Worm (Caenorhabditis elegans) whole organism, mixed stage, embryonic: ENCODE results near the gene Y50E8A.12.

Source experiments
- M03D4.4 ChIP-seq: sonication (generic microtip); optimal IDR thresholded peaks from 2 replicates; lab custom pipeline; 2017; ENCODE audit warnings: mild to moderate bottlenecking, missing genetic modification characterization, missing compliant biosample characterization
- bed-3 ChIP-seq: fragments of 200-800 bp; sonication (Bioruptor generic); optimal IDR thresholded peaks from 3 replicates; lab custom pipeline; 2018; ENCODE audit warnings: mild to moderate bottlenecking, missing genetic modification characterization, moderate library complexity, missing compliant biosample characterization
- blmp-1 ChIP-seq: fragments of 150-350 bp; optimal IDR thresholded peaks from 2 replicates; lab custom pipeline; 2014; ENCODE audit warnings: missing biosample characterization, missing genetic modification characterization
- ceh-43 ChIP-seq: fragments of 200-800 bp; sonication (Bioruptor generic); optimal IDR thresholded peaks from 2 replicates; lab custom pipeline; 2018; ENCODE audit warnings: mild to moderate bottlenecking, missing genetic modification characterization, moderate library complexity, missing compliant biosample characterization
- ces-1 ChIP-seq: fragments of 150-350 bp; optimal IDR thresholded peaks from 2 replicates; lab custom pipeline; 2014; ENCODE audit warnings: missing biosample characterization, missing genetic modification reagents, missing genetic modification characterization
- cnd-1 ChIP-seq: fragments of 200-800 bp; sonication (Bioruptor generic); optimal IDR thresholded peaks from 2 replicates; lab custom pipeline; 2018; ENCODE audit warnings: mild to moderate bottlenecking, missing genetic modification characterization, missing compliant biosample characterization
- drap-1 ChIP-seq: fragments of 200-800 bp; sonication (Bioruptor generic); optimal IDR thresholded peaks from 3 replicates; lab custom pipeline; 2018; ENCODE audit warnings: mild to moderate bottlenecking, missing genetic modification characterization, missing compliant biosample characterization
- elt-1 ChIP-seq: sonication (generic microtip); optimal IDR thresholded peaks from 2 replicates; lab custom pipeline; 2017; ENCODE audit warnings: missing genetic modification characterization, mild to moderate bottlenecking, missing compliant biosample characterization, antibody characterized with exemption, moderate library complexity, borderline replicate concordance; ENCODE audit not compliant: insufficient read depth
- flh-1 ChIP-seq: fragments of 200-800 bp; sonication (Bioruptor generic); optimal IDR thresholded peaks from 2 replicates; lab custom pipeline; 2018; ENCODE audit warnings: mild to moderate bottlenecking, missing genetic modification characterization, moderate library complexity, missing compliant biosample characterization
- ham-2 ChIP-seq: fragments of 200-800 bp; sonication (Bioruptor generic); optimal IDR thresholded peaks from 2 replicates; lab custom pipeline; 2018; ENCODE audit warnings: mild to moderate bottlenecking, missing genetic modification characterization, missing compliant biosample characterization
- lin-32 ChIP-seq: fragments of 200-800 bp; sonication (Bioruptor generic); optimal IDR thresholded peaks from 2 replicates; lab custom pipeline; 2018; ENCODE audit warnings: mild to moderate bottlenecking, missing genetic modification characterization, missing compliant biosample characterization
- lsy-2 ChIP-seq: fragments of 150-350 bp; optimal IDR thresholded peaks from 2 replicates; lab custom pipeline; 2014; ENCODE audit warnings: missing biosample characterization, missing genetic modification characterization
- mab-5 ChIP-seq: fragments of 150-350 bp; optimal IDR thresholded peaks from 2 replicates; lab custom pipeline; 2014; ENCODE audit warnings: missing biosample characterization, missing genetic modification characterization
- mep-1 ChIP-seq: fragments of 150-350 bp; optimal IDR thresholded peaks from 2 replicates; lab custom pipeline; 2017; ENCODE audit warnings: missing biosample characterization, missing genetic modification reagents, missing genetic modification characterization, inconsistent platforms
- mls-2 ChIP-seq: sonication (generic microtip); optimal IDR thresholded peaks from 2 replicates; lab custom pipeline; 2016; ENCODE audit warnings: mild to moderate bottlenecking, missing genetic modification characterization, moderate library complexity, missing compliant biosample characterization
- nhr-12 ChIP-seq: fragments of 150-350 bp; optimal IDR thresholded peaks from 2 replicates; lab custom pipeline; 2014; ENCODE audit warnings: missing biosample characterization, missing genetic modification characterization
- nhr-2 ChIP-seq: fragments of 150-350 bp; optimal IDR thresholded peaks from 2 replicates; lab custom pipeline; 2014; ENCODE audit warnings: missing biosample characterization, missing genetic modification characterization
- nhr-237 ChIP-seq: fragments of 150-350 bp; optimal IDR thresholded peaks from 2 replicates; lab custom pipeline; 2014; ENCODE audit warnings: missing biosample characterization, missing genetic modification characterization
- nhr-28 ChIP-seq: fragments of 150-350 bp; optimal IDR thresholded peaks from 2 replicates; lab custom pipeline; 2014; ENCODE audit warnings: missing biosample characterization, missing genetic modification characterization
- nhr-76 ChIP-seq: sonication (generic microtip); optimal IDR thresholded peaks from 2 replicates; lab custom pipeline; 2017; ENCODE audit warnings: missing biosample characterization, missing genetic modification characterization
- pha-4 ChIP-seq: fragments of 150-350 bp; optimal IDR thresholded peaks from 2 replicates; lab custom pipeline; 2018; ENCODE audit warnings: missing biosample characterization, missing genetic modification reagents, missing genetic modification characterization
- sem-2 ChIP-seq: fragments of 200-800 bp; sonication (Bioruptor generic); optimal IDR thresholded peaks from 2 replicates; lab custom pipeline; 2018; ENCODE audit warnings: mild to moderate bottlenecking, missing genetic modification characterization, missing compliant biosample characterization
- snpc-4 ChIP-seq: fragments of 150-350 bp; optimal IDR thresholded peaks from 2 replicates; lab custom pipeline; 2014; ENCODE audit warnings: missing biosample characterization, missing genetic modification characterization
- sptf-1 ChIP-seq: sonication (generic microtip); optimal IDR thresholded peaks from 2 replicates; lab custom pipeline; 2017; ENCODE audit warnings: mild to moderate bottlenecking, missing genetic modification characterization, moderate library complexity, missing compliant biosample characterization
- tbx-8 ChIP-seq: fragments of 200-800 bp; sonication (Bioruptor generic); optimal IDR thresholded peaks from 2 replicates; lab custom pipeline; 2018; ENCODE audit warnings: mild to moderate bottlenecking, missing genetic modification characterization, moderate library complexity, missing compliant biosample characterization
- unc-120 ChIP-seq: sonication (generic microtip); optimal IDR thresholded peaks from 2 replicates; lab custom pipeline; 2017; ENCODE audit warnings: missing genetic modification characterization, missing compliant biosample characterization; ENCODE audit not compliant: poor library complexity, severe bottlenecking
- unc-62 ChIP-seq: fragments of 150-350 bp; optimal IDR thresholded peaks from 2 replicates; lab custom pipeline; 2014; ENCODE audit warnings: missing biosample characterization, missing genetic modification reagents, missing genetic modification characterization
- zip-8 ChIP-seq: fragments of 150-350 bp; optimal IDR thresholded peaks from 2 replicates; lab custom pipeline; 2014; ENCODE audit warnings: missing biosample characterization, missing genetic modification characterization
- ztf-11 ChIP-seq: fragments of 150-350 bp; optimal IDR thresholded peaks from 2 replicates; lab custom pipeline; 2014; ENCODE audit warnings: missing biosample characterization, missing genetic modification characterization

Gene Y50E8A.12

DNA sequence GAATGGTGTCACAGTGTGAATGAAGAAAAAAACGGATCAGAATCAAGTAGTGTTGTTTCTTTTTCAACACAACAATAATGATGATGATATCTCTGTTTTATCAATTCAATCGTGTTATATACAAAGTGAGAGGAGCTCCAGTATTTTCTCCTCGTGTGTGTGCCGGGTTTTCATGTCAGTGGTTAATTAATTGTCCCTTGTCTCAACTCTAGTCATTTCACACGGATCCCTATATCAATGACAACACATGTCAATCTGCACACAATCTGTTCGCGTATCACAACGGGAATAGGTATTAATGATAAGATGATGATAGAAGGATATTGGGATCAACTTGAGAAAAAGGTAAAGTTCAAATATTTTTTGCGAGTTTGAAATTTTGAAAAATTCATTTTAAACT is 16.4 kb upstream of the Y50E8A.12 start (continued):
- TF ChIP-seq snpc-4 (no peak), cnd-1 (tag; lab: Kevin White, UChicago) (no peak), lsy-2 (no peak)
- TF ChIP-seq, all 35 proteins: peak for 3

DNA sequence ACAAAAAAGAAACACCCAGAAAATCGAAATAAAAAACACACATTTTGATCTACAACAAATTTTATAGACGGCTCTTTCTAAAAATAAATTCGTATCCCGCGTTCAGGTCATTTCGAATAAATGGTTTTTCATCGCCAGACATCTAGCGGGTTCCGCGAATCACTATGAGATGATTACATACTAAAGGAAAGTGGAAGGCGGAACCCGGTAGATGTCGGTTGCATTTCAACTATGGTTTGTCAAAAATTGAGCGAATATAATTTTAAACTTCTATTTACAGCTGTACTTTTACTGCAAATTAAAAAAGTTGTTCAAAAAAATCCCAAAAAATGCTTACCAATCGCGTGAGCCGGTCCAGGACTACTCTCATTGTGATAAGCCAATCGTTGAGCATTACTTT is 13.9 kb upstream of the Y50E8A.12 start:
- TF ChIP-seq nhr-237 (tag; lab: Kevin White, UChicago) = no peak
- no peak for TF ChIP-seq unc-120 (tag; lab: Kevin White, UChicago)

DNA sequence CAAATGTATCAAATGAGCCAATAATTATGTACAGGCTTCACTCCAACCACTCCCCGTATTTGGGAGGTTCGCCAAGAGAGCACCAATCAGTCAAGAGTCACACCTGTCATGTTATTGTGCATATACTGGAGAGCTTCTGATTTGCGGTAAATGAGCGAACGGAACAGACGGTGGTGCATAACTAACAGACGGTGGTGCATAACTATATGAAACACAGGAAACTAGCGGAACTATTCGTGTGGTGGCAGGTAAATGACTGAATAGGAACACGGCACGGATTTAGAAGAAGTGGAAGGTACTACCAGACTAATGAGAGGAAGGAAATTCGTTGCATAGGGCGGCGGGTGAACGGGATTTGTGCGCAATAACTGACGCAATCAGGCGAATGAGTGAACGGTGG is 9.0 kb upstream of the Y50E8A.12 start:
- TF ChIP-seq zip-8 (tag; lab: Kevin White, UChicago) (peak; percentile 86), mab-5 (tag; lab: Kevin White, UChicago) (no peak), nhr-12 (no peak), unc-62 (GFP tag; lab: Kevin White, UChicago) (no peak), mls-2 (peak; percentile 27), ham-2 (no peak), flh-1 (GFP tag; lab: Kevin White, UChicago) (no peak), blmp-1 (no peak), nhr-237 (tag; lab: Kevin White, UChicago) (no peak), cnd-1 (tag; lab: Kevin White, UChicago) (peak; percentile 66), mep-1 (tag; lab: Kevin White, UChicago) (no peak), nhr-76 (tag; lab: Kevin White, UChicago) (no peak), lsy-2 (no peak), M03D4.4 (tag; lab: Kevin White, UChicago) (no peak), tbx-8 (GFP tag; lab: Kevin White, UChicago) (no peak), nhr-2 (tag; lab: Kevin White, UChicago) (peak; percentile 45), ceh-43 (GFP tag; lab: Kevin White, UChicago) (no peak), pha-4 (tag; lab: Kevin White, UChicago) (no peak), drap-1 (GFP tag; lab: Kevin White, UChicago) (peak; percentile 62)

DNA sequence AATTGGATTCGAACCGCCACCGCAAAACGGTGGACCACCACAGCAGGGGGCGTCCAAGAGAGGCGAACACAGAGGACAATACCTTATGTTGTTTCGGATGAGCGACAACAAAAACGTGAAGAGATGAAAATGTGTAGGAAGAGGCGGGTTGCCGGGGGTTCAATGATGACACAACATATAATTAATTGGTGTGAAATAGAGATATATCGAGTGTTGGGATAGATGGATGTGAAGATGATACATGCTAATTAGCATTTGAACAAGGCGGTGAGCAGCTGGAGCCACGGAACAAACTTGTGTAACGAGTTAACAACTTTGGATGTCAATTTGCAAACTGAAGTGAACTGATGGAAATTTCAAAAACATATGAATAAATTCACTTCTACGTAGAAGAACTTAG is 8.3 kb upstream of the Y50E8A.12 start:
- TF ChIP-seq ceh-43 (GFP tag; lab: Kevin White, UChicago) = peak; percentile 44
- peak; percentile 31 for TF ChIP-seq ces-1 (GFP tag; lab: Kevin White, UChicago)
- peak; percentile 39 for TF ChIP-seq nhr-2 (tag; lab: Kevin White, UChicago)
- peak; percentile 61 for TF ChIP-seq mls-2
- TF ChIP-seq nhr-28 = no peak
- TF ChIP-seq lsy-2 = no peak
- no peak for TF ChIP-seq pha-4 (tag; lab: Kevin White, UChicago)
- peak; percentile 48 for TF ChIP-seq sptf-1 (tag; lab: Kevin White, UChicago)
- TF ChIP-seq, all 35 proteins: peak for 5

DNA sequence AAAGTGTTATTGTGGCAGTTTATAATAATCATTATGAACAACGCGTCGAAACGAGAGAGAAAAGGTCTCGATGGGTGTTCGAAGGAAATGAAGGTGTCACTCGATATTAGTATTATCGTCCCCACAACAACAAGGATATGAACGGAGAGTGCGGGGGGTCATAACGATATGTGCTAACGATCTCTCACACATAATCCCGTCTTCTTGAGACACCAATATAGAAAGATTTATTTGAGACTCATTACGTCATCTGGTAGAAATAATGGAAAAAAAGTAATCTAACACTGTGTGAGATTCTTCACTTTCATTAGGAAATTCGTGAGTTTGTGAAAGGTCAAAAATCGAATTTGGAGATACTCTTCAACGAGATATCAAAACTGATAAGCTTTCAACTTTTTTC is 7.7 kb upstream of the Y50E8A.12 start:
- no peak for TF ChIP-seq elt-1
- peak; percentile 9 for TF ChIP-seq ztf-11 (tag; lab: Kevin White, UChicago)
- no peak for TF ChIP-seq lin-32 (GFP tag; lab: Kevin White, UChicago)
- TF ChIP-seq snpc-4 = no peak
- no peak for TF ChIP-seq M03D4.4 (tag; lab: Kevin White, UChicago)
- peak; percentile 69 for TF ChIP-seq nhr-2 (tag; lab: Kevin White, UChicago)
- TF ChIP-seq unc-62 (GFP tag; lab: Kevin White, UChicago) = peak; percentile 3
- peak; percentile 79 for TF ChIP-seq zip-8 (tag; lab: Kevin White, UChicago)

DNA sequence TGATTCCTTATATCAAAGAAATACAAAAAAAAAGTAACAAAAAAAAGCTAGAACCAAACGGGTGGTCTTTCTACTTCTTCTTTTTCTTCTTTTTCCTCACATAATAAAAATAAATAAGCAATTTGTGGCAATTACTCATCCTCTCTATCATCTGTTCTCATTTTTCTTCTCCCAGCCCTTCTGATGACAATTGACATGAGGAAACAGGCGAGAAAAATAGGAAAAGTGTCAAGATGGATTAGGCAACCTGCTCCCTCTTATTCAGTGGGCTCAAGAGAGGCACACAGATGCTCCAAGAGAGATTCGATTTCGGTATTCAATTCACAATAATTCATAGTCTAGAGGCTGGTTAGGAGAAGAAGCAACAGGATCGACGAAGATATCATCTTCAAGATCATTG is 6.8 kb upstream of the Y50E8A.12 start:
- TF ChIP-seq zip-8 (tag; lab: Kevin White, UChicago) (no peak), bed-3 (no peak), cnd-1 (tag; lab: Kevin White, UChicago) (no peak), mab-5 (tag; lab: Kevin White, UChicago) (no peak), ces-1 (GFP tag; lab: Kevin White, UChicago) (peak; percentile 75), lin-32 (GFP tag; lab: Kevin White, UChicago) (no peak), nhr-12 (no peak), sem-2 (GFP tag; lab: Kevin White, UChicago) (no peak), nhr-28 (no peak), lsy-2 (no peak), blmp-1 (no peak), snpc-4 (no peak), nhr-76 (tag; lab: Kevin White, UChicago) (no peak), unc-120 (tag; lab: Kevin White, UChicago) (peak; percentile 43), mls-2 (no peak), drap-1 (GFP tag; lab: Kevin White, UChicago) (no peak), pha-4 (tag; lab: Kevin White, UChicago) (no peak), nhr-2 (tag; lab: Kevin White, UChicago) (no peak), mep-1 (tag; lab: Kevin White, UChicago) (no peak), unc-62 (GFP tag; lab: Kevin White, UChicago) (peak; percentile 82), flh-1 (GFP tag; lab: Kevin White, UChicago) (no peak)
